Worm (Caenorhabditis elegans): ENCODE results near the gene molo-1.
A peak's percentile ranks its signal among the peaks of the same experiment; 100 is the strongest.

molo-1 gene

DNA sequence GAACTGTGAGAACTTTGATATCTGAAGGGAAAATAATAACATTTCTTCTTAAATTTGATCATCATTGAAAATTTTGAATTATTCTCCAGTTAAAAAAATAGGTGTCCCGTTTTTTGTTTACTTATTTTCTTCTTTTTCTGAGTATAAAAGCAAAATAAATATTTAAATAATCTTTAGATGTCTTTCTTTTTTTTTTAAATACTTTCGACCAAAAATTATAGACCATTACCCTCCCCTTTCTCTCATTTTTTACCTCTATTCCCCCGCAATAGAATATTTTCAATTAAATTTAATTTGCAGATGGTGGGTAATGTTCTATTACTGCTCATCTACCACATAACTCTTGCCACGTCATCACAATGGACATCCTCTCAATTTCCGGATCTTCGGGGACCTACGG is at the start of gene molo-1:
Gene molo-1 (plus strand): TSS at position 301 of the 400 bp plus-strand sequence.
- no peak for TF ChIP-seq dpff-1 (tag; optimal IDR thresholded peaks at IDR 0.05)
- TF ChIP-seq athp-1 (tag; optimal IDR thresholded peaks at IDR 0.05): no peak
- no peak for TF ChIP-seq let-607 (tag; optimal IDR thresholded peaks at IDR 0.05)
- TF ChIP-seq T26A5.8 (tag; optimal IDR thresholded peaks at IDR 0.05): no peak
- no peak for TF ChIP-seq B0336.3 (GFP tag; IDR thresholded peaks at IDR 0.05)
- TF ChIP-seq F55B11.4 (tag; optimal IDR thresholded peaks at IDR 0.05; ENCODE audit: borderline replicate concordance, insufficient read depth): no peak
- no peak for TF ChIP-seq D2030.7 (GFP tag; IDR thresholded peaks at IDR 0.05)
- TF ChIP-seq aptf-3 (GFP tag; IDR thresholded peaks at IDR 0.05): no peak
- TF ChIP-seq lin-26 (GFP tag; IDR thresholded peaks at IDR 0.05): no peak
- TF ChIP-seq rcor-1 (GFP tag; IDR thresholded peaks at IDR 0.05): no peak
- no peak for TF ChIP-seq chd-7 (tag; optimal IDR thresholded peaks at IDR 0.05)
- TF ChIP-seq T07F8.4 (tag; optimal IDR thresholded peaks at IDR 0.05): no peak
- no peak for TF ChIP-seq die-1 (tag; optimal IDR thresholded peaks at IDR 0.05)
- TF ChIP-seq tlf-1 (GFP tag; optimal IDR thresholded peaks at IDR 0.05): no peak
- no peak for TF ChIP-seq K11D2.4 (GFP tag; IDR thresholded peaks at IDR 0.05)
- TF ChIP-seq nhr-90 (tag; optimal IDR thresholded peaks at IDR 0.05): no peak
- TF ChIP-seq F57A8.1 (GFP tag; optimal IDR thresholded peaks at IDR 0.05): no peak
- TF ChIP-seq B0035.1 (tag; optimal IDR thresholded peaks at IDR 0.05): no peak
- no peak for TF ChIP-seq ceh-40 (GFP tag; IDR thresholded peaks at IDR 0.05)

DNA sequence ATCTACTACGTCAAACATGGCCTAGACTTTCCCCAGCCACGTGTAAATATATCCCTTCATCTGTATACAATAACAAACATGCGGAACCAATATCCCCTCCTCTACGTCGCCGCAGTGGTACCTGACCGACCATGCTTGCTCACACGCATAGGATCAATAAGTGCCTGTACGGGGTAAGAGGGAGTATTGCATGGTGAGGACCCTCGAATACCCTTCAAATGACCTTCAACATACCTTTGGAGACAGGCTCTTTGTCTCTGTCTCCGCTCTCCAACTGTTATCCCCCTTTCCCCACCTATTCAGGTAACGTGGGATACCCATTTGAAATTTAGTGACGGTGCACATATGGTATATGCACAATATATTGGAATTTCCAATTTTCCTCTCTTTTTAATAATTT is 47.8 kb upstream of the molo-1 start, which contains the start of gene dex-1:
Gene dex-1 (plus strand): TSS at position 132 of the 400 bp plus-strand sequence.
- no peak for TF ChIP-seq ceh-79 (tag; optimal IDR thresholded peaks at IDR 0.05)

DNA sequence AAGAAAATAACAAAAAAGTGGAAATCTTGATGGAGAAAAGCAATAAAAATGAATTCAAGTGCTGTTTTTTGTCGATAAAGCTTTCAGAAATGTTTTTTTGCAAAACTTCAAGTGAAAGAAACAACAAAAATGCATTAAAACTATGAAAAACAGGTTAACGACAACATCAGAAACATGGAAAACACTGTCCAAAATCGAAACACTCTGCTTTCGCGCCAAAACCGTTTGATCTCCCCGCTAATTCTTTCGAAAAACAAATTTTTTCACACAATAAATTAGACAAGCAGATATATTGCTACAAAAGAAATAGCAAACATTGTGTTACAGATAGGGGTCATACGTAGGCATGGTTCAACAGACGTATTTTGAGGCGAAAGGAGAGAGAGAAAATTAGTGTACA is 32.0 kb upstream of the molo-1 start:
- peak; percentile 6 for TF ChIP-seq xnd-1 (tag; optimal IDR thresholded peaks at IDR 0.05)
- TF ChIP-seq nhr-90 (tag; optimal IDR thresholded peaks at IDR 0.05): no peak
- no peak for TF ChIP-seq bed-2 (GFP tag; IDR thresholded peaks at IDR 0.05)
- 0 out of 2 replicates have a peak, but pooled peaks have one; percentile 10 for TF ChIP-seq madf-8 (GFP tag; conservative IDR thresholded peaks at IDR 0.05)
- no peak for TF ChIP-seq ceh-100 (GFP tag; IDR thresholded peaks at IDR 0.05)
- 0 out of 2 replicates have a peak, but pooled peaks have one; percentile 38 for TF ChIP-seq F33H1.4 (GFP tag; IDR thresholded peaks at IDR 0.05)
- peak; percentile 79 for TF ChIP-seq madf-6 (GFP tag; IDR thresholded peaks at IDR 0.05)
- TF ChIP-seq F49E8.2 (tag; optimal IDR thresholded peaks at IDR 0.05; ENCODE audit: insufficient read depth): peak; percentile 67
- peak; percentile 80 for TF ChIP-seq efl-1 (GFP tag; optimal IDR thresholded peaks at IDR 0.05)

DNA sequence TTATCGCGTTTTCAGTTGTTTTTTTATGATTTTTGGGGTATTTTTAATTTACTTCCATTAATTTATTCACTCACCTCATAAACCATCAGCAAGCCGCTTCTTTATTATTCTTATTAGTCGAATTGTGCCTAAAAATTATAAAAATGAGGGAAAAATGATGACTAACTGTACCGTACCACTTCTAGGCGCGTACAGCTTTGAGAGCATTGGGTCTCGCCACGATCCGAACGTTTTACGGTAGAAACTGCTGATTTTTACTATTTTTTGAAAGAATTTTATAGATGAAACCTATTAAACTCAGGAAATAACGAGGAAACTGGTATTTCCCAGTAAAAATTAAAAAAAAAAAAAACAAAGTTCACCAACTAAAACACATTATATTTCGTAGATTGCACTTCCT is 30.7 kb upstream of the molo-1 start, which contains the start of gene D1044.6:
Gene D1044.6 (minus strand): TSS at position 128 of the 400 bp plus-strand sequence.
- TF ChIP-seq B0261.1 (tag; optimal IDR thresholded peaks at IDR 0.05) (no peak), xnd-1 (tag; optimal IDR thresholded peaks at IDR 0.05) (peak; percentile 71), nhr-80 (tag; optimal IDR thresholded peaks at IDR 0.05) (peak; percentile 8), lsl-1 (GFP tag; optimal IDR thresholded peaks at IDR 0.05) (peak; percentile 79), madf-6 (GFP tag; IDR thresholded peaks at IDR 0.05) (peak; percentile 78), madf-8 (GFP tag; conservative IDR thresholded peaks at IDR 0.05) (peak; percentile 49), F22D6.2 (tag; optimal IDR thresholded peaks at IDR 0.05) (no peak), F33H1.4 (GFP tag; IDR thresholded peaks at IDR 0.05) (peak; percentile 81), snpc-1.3 (tag; optimal IDR thresholded peaks at IDR 0.05; ENCODE audit: insufficient read depth) (peak; percentile 2)

Data from whole organism, young adult.